Worm (Caenorhabditis elegans) whole organism, mixed stage, embryonic: ENCODE measurements around the gene Y102A11A.5.
"Not testable (repeated sequence)": the region's sequence is repeated elsewhere in the genome, so short reads cannot be mapped to it uniquely, and the experiment has no call there.

Experiments
- blmp-1 ChIP-seq: fragments of 150-350 bp; optimal IDR thresholded peaks from 2 replicates; lab custom pipeline; 2014; ENCODE audit warnings: missing biosample characterization, missing genetic modification characterization
- flh-1 ChIP-seq: fragments of 200-800 bp; sonication (Bioruptor generic); optimal IDR thresholded peaks from 2 replicates; lab custom pipeline; 2018; ENCODE audit warnings: mild to moderate bottlenecking, missing genetic modification characterization, moderate library complexity, missing compliant biosample characterization
- nhr-237 ChIP-seq: fragments of 150-350 bp; optimal IDR thresholded peaks from 2 replicates; lab custom pipeline; 2014; ENCODE audit warnings: missing biosample characterization, missing genetic modification characterization
- nhr-28 ChIP-seq: fragments of 150-350 bp; optimal IDR thresholded peaks from 2 replicates; lab custom pipeline; 2014; ENCODE audit warnings: missing biosample characterization, missing genetic modification characterization
- nhr-76 ChIP-seq: sonication (generic microtip); optimal IDR thresholded peaks from 2 replicates; lab custom pipeline; 2017; ENCODE audit warnings: missing biosample characterization, missing genetic modification characterization

DNA sequence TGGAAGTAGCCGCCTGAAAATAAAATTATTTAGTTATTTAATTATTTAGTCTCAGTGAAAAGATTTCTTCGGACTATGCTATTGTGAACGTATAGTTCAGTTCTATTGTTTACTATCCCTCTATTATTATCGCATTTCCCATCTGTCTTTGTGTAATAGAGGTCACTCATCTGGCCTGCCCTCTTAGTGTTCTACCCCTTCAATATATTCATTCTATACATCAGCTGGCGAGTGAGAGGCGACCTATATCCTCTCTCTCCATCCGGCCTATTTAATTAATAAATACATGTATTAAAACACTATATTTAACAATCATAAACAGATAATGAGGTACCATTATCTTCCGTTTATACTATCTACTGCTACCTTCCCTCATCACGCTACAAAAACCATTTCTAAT, 35.4 kb downstream of the Y102A11A.5 start:
- not testable (repeated sequence) for TF ChIP-seq nhr-76 (tag; lab: Kevin White, UChicago); nhr-28 (tag; lab: Kevin White, UChicago); nhr-237 (tag; lab: Kevin White, UChicago); flh-1; blmp-1 (tag; lab: Kevin White, UChicago)
